Worm (Caenorhabditis elegans) whole organism, early embryonic: Measurements from ENCODE around the gene F47E1.2.

ENCODE experiments used
- B0310.2 ChIP-seq: sonication (generic microtip); optimal IDR thresholded peaks from 2 replicates; lab custom pipeline; 2016; ENCODE audit warnings: mild to moderate bottlenecking, missing genetic modification characterization, missing compliant biosample characterization
- F13C5.2 ChIP-seq: sonication (generic microtip); optimal IDR thresholded peaks from 2 replicates; lab custom pipeline; 2017; ENCODE audit warnings: mild to moderate bottlenecking, missing genetic modification characterization, inconsistent platforms, missing compliant biosample characterization
- aly-1 ChIP-seq: sonication (generic microtip); optimal IDR thresholded peaks from 2 replicates; lab custom pipeline; 2016; ENCODE audit warnings: missing genetic modification characterization, missing compliant biosample characterization
- ama-1 ChIP-seq: fragments of 150-350 bp; optimal IDR thresholded peaks from 2 replicates; lab custom pipeline; 2014
- ceh-13 ChIP-seq: fragments of 200-800 bp; sonication (Bioruptor generic); optimal IDR thresholded peaks from 2 replicates; lab custom pipeline; 2018; ENCODE audit warnings: mild to moderate bottlenecking, missing genetic modification characterization, missing compliant biosample characterization
- ceh-36 ChIP-seq: sonication (generic microtip); optimal IDR thresholded peaks from 2 replicates; lab custom pipeline; 2016; ENCODE audit warnings: missing genetic modification characterization, inconsistent platforms, missing compliant biosample characterization
- ets-7 ChIP-seq: sonication (generic microtip); optimal IDR thresholded peaks from 2 replicates; lab custom pipeline; 2016; ENCODE audit warnings: missing genotype, missing genetic modification characterization, missing compliant biosample characterization
- flt-1 ChIP-seq: fragments of 200-800 bp; sonication (Bioruptor generic); IDR thresholded peaks from 2 replicates; pipeline ENCODE4 v1.3.6; 2022; ENCODE audit warnings: missing genetic modification characterization, missing compliant biosample characterization
- hmbx-1 ChIP-seq: sonication (generic microtip); optimal IDR thresholded peaks from 2 replicates; lab custom pipeline; 2016; ENCODE audit warnings: mild to moderate bottlenecking, missing genetic modification characterization, missing compliant biosample characterization
- hmg-4 ChIP-seq: fragments of 200-800 bp; sonication (Bioruptor generic); optimal IDR thresholded peaks from 2 replicates; lab custom pipeline; 2018; ENCODE audit warnings: mild to moderate bottlenecking, missing genetic modification characterization, missing compliant biosample characterization
- hnd-1 ChIP-seq: sonication (generic microtip); optimal IDR thresholded peaks from 2 replicates; lab custom pipeline; 2016; ENCODE audit warnings: missing genetic modification characterization, missing compliant biosample characterization
- pes-1 ChIP-seq: fragments of 200-800 bp; sonication (Bioruptor generic); IDR thresholded peaks from 2 replicates; pipeline ENCODE4 v1.3.6; 2022; ENCODE audit warnings: missing genetic modification reagents, missing genetic modification characterization, missing compliant biosample characterization
- scrt-1 ChIP-seq: fragments of 200-800 bp; sonication (Bioruptor generic); IDR thresholded peaks from 2 replicates; pipeline ENCODE4 v1.3.6; 2022; ENCODE audit warnings: missing genetic modification characterization, missing compliant biosample characterization
- sea-1 ChIP-seq: fragments of 200-800 bp; sonication (Bioruptor generic); conservative IDR thresholded peaks from 2 replicates; pipeline ENCODE4 v1.3.6; 2022; ENCODE audit warnings: missing genetic modification characterization, missing compliant biosample characterization
- tbx-11 ChIP-seq: fragments of 200-800 bp; sonication (Bioruptor generic); IDR thresholded peaks from 2 replicates; pipeline ENCODE4 v1.3.6; 2022; ENCODE audit warnings: missing genetic modification characterization, missing compliant biosample characterization
- tbx-37 ChIP-seq: fragments of 200-800 bp; sonication (Bioruptor generic); conservative IDR thresholded peaks from 2 replicates; pipeline ENCODE4 v1.3.6; 2022; ENCODE audit warnings: missing genetic modification reagents, missing genetic modification characterization, missing compliant biosample characterization
- tra-4 ChIP-seq: sonication (generic microtip); optimal IDR thresholded peaks from 2 replicates; lab custom pipeline; 2017; ENCODE audit warnings: missing genetic modification characterization, missing compliant biosample characterization

The F47E1.2 gene

ce11 chrX:9074497-9074896, 17.0 kb downstream of the F47E1.2 start:
- no peak for TF ChIP-seq scrt-1 (GFP tag; lab: Robert Waterston, UW)
- no peak for TF ChIP-seq tbx-37 (GFP tag; lab: Robert Waterston, UW)
- no peak for TF ChIP-seq tra-4 (tag; lab: Kevin White, UChicago)
- TF ChIP-seq flt-1 (GFP tag; lab: Robert Waterston, UW): no peak
- no peak for TF ChIP-seq sea-1 (GFP tag; lab: Robert Waterston, UW)
- no peak for TF ChIP-seq aly-1 (tag; lab: Kevin White, UChicago)

- TF ChIP-seq hmg-4 (GFP tag; lab: Kevin White, UChicago): no peak
- no peak for TF ChIP-seq flt-1 (GFP tag; lab: Robert Waterston, UW)
- TF ChIP-seq tbx-37 (GFP tag; lab: Robert Waterston, UW): no peak
- no peak for TF ChIP-seq pes-1
- TF ChIP-seq tra-4 (tag; lab: Kevin White, UChicago): no peak
- TF ChIP-seq tbx-11 (GFP tag; lab: Robert Waterston, UW): no peak
- no peak for TF ChIP-seq hmbx-1 (tag; lab: Kevin White, UChicago)
- no peak for TF ChIP-seq ceh-13
- TF ChIP-seq ama-1 (lab: Kevin White, UChicago): no peak
- no peak for TF ChIP-seq ceh-36 (tag; lab: Kevin White, UChicago)
- no peak for TF ChIP-seq sea-1 (GFP tag; lab: Robert Waterston, UW)
- no peak for TF ChIP-seq hnd-1 (tag; lab: Kevin White, UChicago)
- TF ChIP-seq scrt-1 (GFP tag; lab: Robert Waterston, UW): no peak
- no peak for TF ChIP-seq F13C5.2 (tag; lab: Kevin White, UChicago)
- no peak for TF ChIP-seq ets-7 (tag; lab: Kevin White, UChicago)
- no peak for TF ChIP-seq aly-1 (tag; lab: Kevin White, UChicago)
- no peak for TF ChIP-seq B0310.2 (tag; lab: Kevin White, UChicago)
Measured at ce11 chrX:9076886-9077285, 19.4 kb downstream of the F47E1.2 start, which contains the start of gene F47E1.1. Gene F47E1.1 (plus strand): TSS chrX:9077186.

ce11 chrX:9078149-9078548, 20.7 kb downstream of the F47E1.2 start:
- TF ChIP-seq scrt-1 (GFP tag; lab: Robert Waterston, UW) (peak; percentile 89), tra-4 (tag; lab: Kevin White, UChicago) (peak; percentile 58), hnd-1 (tag; lab: Kevin White, UChicago) (peak; percentile 3), B0310.2 (tag; lab: Kevin White, UChicago) (no peak), hmbx-1 (tag; lab: Kevin White, UChicago) (no peak), ceh-36 (tag; lab: Kevin White, UChicago) (peak; percentile 35), tbx-11 (GFP tag; lab: Robert Waterston, UW) (peak; percentile 79), F13C5.2 (tag; lab: Kevin White, UChicago) (peak; percentile 65), aly-1 (tag; lab: Kevin White, UChicago) (no peak), tbx-37 (GFP tag; lab: Robert Waterston, UW) (peak; percentile 78), ets-7 (tag; lab: Kevin White, UChicago) (no peak), ceh-13 (no peak), hmg-4 (GFP tag; lab: Kevin White, UChicago) (peak; percentile 60), flt-1 (GFP tag; lab: Robert Waterston, UW) (peak; percentile 90), pes-1 (peak; percentile 87), ama-1 (lab: Kevin White, UChicago) (no peak), sea-1 (GFP tag; lab: Robert Waterston, UW) (peak; percentile 78)

- TF ChIP-seq ceh-36 (tag; lab: Kevin White, UChicago): no peak
- no peak for TF ChIP-seq ceh-13
- no peak for TF ChIP-seq B0310.2 (tag; lab: Kevin White, UChicago)
- no peak for TF ChIP-seq hmbx-1 (tag; lab: Kevin White, UChicago)
- TF ChIP-seq hmg-4 (GFP tag; lab: Kevin White, UChicago): no peak
- TF ChIP-seq flt-1 (GFP tag; lab: Robert Waterston, UW): no peak
- no peak for TF ChIP-seq aly-1 (tag; lab: Kevin White, UChicago)
- TF ChIP-seq F13C5.2 (tag; lab: Kevin White, UChicago): no peak
- no peak for TF ChIP-seq hnd-1 (tag; lab: Kevin White, UChicago)
Measured at ce11 chrX:9081212-9081611, 23.8 kb downstream of the F47E1.2 start.

ce11 chrX:9082646-9083045, 25.2 kb downstream of the F47E1.2 start, which contains the start of gene ajm-1:
Gene ajm-1 (plus strand): TSS chrX:9082946.
- TF ChIP-seq tbx-11 (GFP tag; lab: Robert Waterston, UW) (no peak), B0310.2 (tag; lab: Kevin White, UChicago) (no peak), flt-1 (GFP tag; lab: Robert Waterston, UW) (no peak), hmbx-1 (tag; lab: Kevin White, UChicago) (no peak), F13C5.2 (tag; lab: Kevin White, UChicago) (no peak), tbx-37 (GFP tag; lab: Robert Waterston, UW) (no peak), ama-1 (lab: Kevin White, UChicago) (no peak), hnd-1 (tag; lab: Kevin White, UChicago) (no peak), tra-4 (tag; lab: Kevin White, UChicago) (no peak), hmg-4 (GFP tag; lab: Kevin White, UChicago) (no peak), ets-7 (tag; lab: Kevin White, UChicago) (no peak), aly-1 (tag; lab: Kevin White, UChicago) (no peak), ceh-36 (tag; lab: Kevin White, UChicago) (no peak), sea-1 (GFP tag; lab: Robert Waterston, UW) (no peak), scrt-1 (GFP tag; lab: Robert Waterston, UW) (no peak), pes-1 (no peak), ceh-13 (no peak)

- TF ChIP-seq F13C5.2 (tag; lab: Kevin White, UChicago) (no peak), ceh-13 (no peak), hnd-1 (tag; lab: Kevin White, UChicago) (no peak), hmg-4 (GFP tag; lab: Kevin White, UChicago) (no peak), aly-1 (tag; lab: Kevin White, UChicago) (no peak), flt-1 (GFP tag; lab: Robert Waterston, UW) (no peak), tbx-37 (GFP tag; lab: Robert Waterston, UW) (no peak), tra-4 (tag; lab: Kevin White, UChicago) (no peak), B0310.2 (tag; lab: Kevin White, UChicago) (no peak), scrt-1 (GFP tag; lab: Robert Waterston, UW) (no peak), tbx-11 (GFP tag; lab: Robert Waterston, UW) (no peak), pes-1 (no peak)
Measured at ce11 chrX:9085864-9086263, 28.4 kb downstream of the F47E1.2 start.
